Fruit fly (Drosophila melanogaster) whole organism, embryonic: ENCODE results near the gene Tlk.

ENCODE experiments used
- Antp ChIP-seq: fragments of 200-800 bp; sonication (Bioruptor generic); optimal IDR thresholded peaks from 3 replicates; lab custom pipeline; 2016; ENCODE audit warnings: missing biosample characterization, missing genetic modification characterization
- BEAF-32 ChIP-seq: fragments of 200-800 bp; sonication (Bioruptor generic); optimal IDR thresholded peaks from 3 replicates; lab custom pipeline; 2017; ENCODE audit warnings: missing biosample characterization, missing genetic modification characterization, mild to moderate bottlenecking, moderate library complexity, missing genetic modification reagents
- CG10366 ChIP-seq: fragments of 200-800 bp; sonication (Bioruptor generic); IDR thresholded peaks from 2 replicates; pipeline ENCODE4 v1.3.6; 2022; ENCODE audit warnings: missing biosample characterization, missing genetic modification characterization
- CG10979 ChIP-seq: fragments of 200-800 bp; sonication (Bioruptor generic); optimal IDR thresholded peaks from 2 replicates; lab custom pipeline; 2018; ENCODE audit warnings: missing biosample characterization, mild to moderate bottlenecking, missing genetic modification characterization, moderate library complexity
- CG11093 ChIP-seq: fragments of 200-800 bp; sonication (Bioruptor generic); IDR thresholded peaks from 3 replicates; pipeline ENCODE4 v1.3.6; 2022; ENCODE audit warnings: missing biosample characterization, missing genetic modification characterization
- CG12299 ChIP-seq: fragments of 200-800 bp; sonication (Bioruptor generic); optimal IDR thresholded peaks from 2 replicates; lab custom pipeline; 2018; ENCODE audit warnings: missing biosample characterization, mild to moderate bottlenecking, missing genetic modification characterization
- CG12942 ChIP-seq: fragments of 200-800 bp; sonication (Bioruptor generic); optimal IDR thresholded peaks from 3 replicates; lab custom pipeline; 2016; ENCODE audit warnings: missing biosample characterization, missing genetic modification characterization
- CG14965 ChIP-seq: fragments of 200-800 bp; sonication (Bioruptor generic); optimal IDR thresholded peaks from 2 replicates; lab custom pipeline; 2016; ENCODE audit warnings: missing biosample characterization, missing genetic modification characterization, borderline replicate concordance
- CG15479 ChIP-seq: fragments of 200-800 bp; sonication (Bioruptor generic); optimal IDR thresholded peaks from 3 replicates; lab custom pipeline; 2019; ENCODE audit warnings: missing biosample characterization, mild to moderate bottlenecking, missing genetic modification characterization, moderate library complexity
- CG15696 ChIP-seq: fragments of 200-800 bp; sonication (Bioruptor generic); optimal IDR thresholded peaks from 2 replicates; lab custom pipeline; 2019; ENCODE audit warnings: missing biosample characterization, mild to moderate bottlenecking, missing genetic modification characterization, moderate library complexity
- CG16863 ChIP-seq: fragments of 200-800 bp; sonication (Bioruptor generic); optimal IDR thresholded peaks from 3 replicates; lab custom pipeline; 2016; ENCODE audit warnings: missing biosample characterization, missing genetic modification characterization
- CG17612 ChIP-seq: fragments of 200-800 bp; sonication (Bioruptor generic); IDR thresholded peaks from 2 replicates; pipeline ENCODE4 v1.3.6; 2022; ENCODE audit warnings: missing biosample characterization, missing genetic modification characterization
- CG18011 ChIP-seq: fragments of 200-800 bp; sonication (Bioruptor generic); optimal IDR thresholded peaks from 2 replicates; lab custom pipeline; 2017; ENCODE audit warnings: missing biosample characterization, missing genetic modification characterization, mild to moderate bottlenecking, moderate library complexity, missing genotype
- CG3163 ChIP-seq: fragments of 200-800 bp; sonication (Bioruptor generic); optimal IDR thresholded peaks from 3 replicates; lab custom pipeline; 2016; ENCODE audit warnings: missing biosample characterization, missing genetic modification characterization
- CG3281 ChIP-seq: fragments of 200-800 bp; sonication (Bioruptor generic); optimal IDR thresholded peaks from 3 replicates; lab custom pipeline; 2017; ENCODE audit warnings: missing biosample characterization, mild to moderate bottlenecking, missing genetic modification characterization
- CG7357 ChIP-seq: fragments of 200-800 bp; sonication (Bioruptor generic); IDR thresholded peaks from 3 replicates; pipeline ENCODE4 v1.3.6; 2022; ENCODE audit warnings: missing biosample characterization, missing genetic modification characterization
- CG8359 ChIP-seq: fragments of 200-800 bp; sonication (Bioruptor generic); optimal IDR thresholded peaks from 2 replicates; lab custom pipeline; 2017; ENCODE audit warnings: missing biosample characterization, mild to moderate bottlenecking, missing genetic modification characterization, borderline replicate concordance
- CG9215 ChIP-seq: fragments of 200-800 bp; sonication (Bioruptor generic); IDR thresholded peaks from 2 replicates; pipeline ENCODE4 v1.3.6; 2022; ENCODE audit warnings: missing biosample characterization, missing genetic modification characterization
- Dip3 ChIP-seq: fragments of 200-800 bp; sonication (Bioruptor generic); optimal IDR thresholded peaks from 3 replicates; lab custom pipeline; 2016; ENCODE audit warnings: missing biosample characterization, missing genetic modification characterization
- Doc3 ChIP-seq: fragments of 200-800 bp; sonication (Bioruptor generic); IDR thresholded peaks from 3 replicates; pipeline ENCODE4 v1.3.6; 2022; ENCODE audit warnings: missing biosample characterization, missing genetic modification characterization; ENCODE audit not compliant: partially characterized antibody
- E2f2 ChIP-seq: fragments of 200-800 bp; sonication (Bioruptor generic); IDR thresholded peaks from 2 replicates; pipeline ENCODE4 v1.3.6; 2022; ENCODE audit warnings: missing biosample characterization, missing genetic modification characterization
- ERR ChIP-seq: fragments of 200-800 bp; sonication (Bioruptor generic); optimal IDR thresholded peaks from 2 replicates; lab custom pipeline; 2016; ENCODE audit warnings: missing biosample characterization, missing genetic modification characterization
- Eip74EF ChIP-seq, 2 experiments: fragments of 200-800 bp in 1 of 2; fragments of >200 bp in 1 of 2; sonication (Bioruptor generic) in 1 of 2; optimal IDR thresholded peaks; 2 replicates each; lab custom pipeline; 2017 to 2019; ENCODE audit warnings: missing biosample characterization in 2 of 2, missing genetic modification characterization in 2 of 2, mild to moderate bottlenecking in 1 of 2, moderate library complexity in 1 of 2
- Fer2 ChIP-seq: fragments of 200-800 bp; sonication (Bioruptor generic); optimal IDR thresholded peaks from 2 replicates; lab custom pipeline; 2018; ENCODE audit warnings: missing biosample characterization, mild to moderate bottlenecking, missing genetic modification characterization, moderate library complexity
- H2.0 ChIP-seq: fragments of 200-800 bp; sonication (Bioruptor generic); IDR thresholded peaks from 2 replicates; pipeline ENCODE4 v1.3.6; 2022; ENCODE audit warnings: missing biosample characterization, missing genetic modification characterization
- Jarid2 ChIP-seq: fragments of 200-800 bp; sonication (Bioruptor generic); optimal IDR thresholded peaks from 3 replicates; lab custom pipeline; 2017; ENCODE audit warnings: mild to moderate bottlenecking, missing biosample characterization, missing genetic modification reagents, missing genetic modification characterization
- Lim3 ChIP-seq: fragments of 200-800 bp; sonication (Bioruptor generic); IDR thresholded peaks from 2 replicates; pipeline ENCODE4 v1.3.6; 2022; ENCODE audit warnings: missing biosample characterization, missing genetic modification characterization
- Mad ChIP-seq: fragments of 200-800 bp; sonication (Bioruptor generic); optimal IDR thresholded peaks from 2 replicates; lab custom pipeline; 2016; ENCODE audit warnings: missing biosample characterization, missing genetic modification characterization
- Oaz ChIP-seq: fragments of 200-800 bp; sonication (Bioruptor generic); IDR thresholded peaks from 2 replicates; pipeline ENCODE4 v1.3.6; 2022; ENCODE audit warnings: missing biosample characterization, missing genetic modification characterization
- PHDP ChIP-seq: fragments of 200-800 bp; sonication (Bioruptor generic); optimal IDR thresholded peaks from 3 replicates; lab custom pipeline; 2018; ENCODE audit warnings: missing biosample characterization, mild to moderate bottlenecking, missing genetic modification characterization, moderate library complexity
- Usf ChIP-seq: fragments of 200-800 bp; sonication (Bioruptor generic); optimal IDR thresholded peaks from 2 replicates; lab custom pipeline; 2017; ENCODE audit warnings: missing genotype, missing biosample characterization, missing genetic modification characterization
- Vsx1 ChIP-seq: fragments of 200-800 bp; sonication (Bioruptor generic); optimal IDR thresholded peaks from 2 replicates; lab custom pipeline; 2017; ENCODE audit warnings: missing biosample characterization, mild to moderate bottlenecking, missing genetic modification characterization, missing genetic modification reagents
- ab ChIP-seq: fragments of 200-800 bp; sonication (Bioruptor generic); optimal IDR thresholded peaks from 2 replicates; lab custom pipeline; 2016; ENCODE audit warnings: missing biosample characterization, missing genetic modification characterization
- ash1 ChIP-seq: fragments of 200-800 bp; sonication (Bioruptor generic); optimal IDR thresholded peaks from 2 replicates; lab custom pipeline; 2018; ENCODE audit warnings: missing biosample characterization, mild to moderate bottlenecking, missing genetic modification characterization
- chm ChIP-seq: fragments of 200-800 bp; sonication (Bioruptor generic); IDR thresholded peaks from 2 replicates; pipeline ENCODE4 v1.3.6; 2022; ENCODE audit warnings: missing biosample characterization, missing genetic modification characterization
- dm ChIP-seq: fragments of 200-800 bp; sonication (Bioruptor generic); optimal IDR thresholded peaks from 3 replicates; lab custom pipeline; 2016; ENCODE audit warnings: missing biosample characterization, missing genetic modification characterization
- dysf ChIP-seq: fragments of 200-800 bp; sonication (Bioruptor generic); IDR thresholded peaks from 3 replicates; pipeline ENCODE4 v1.3.6; 2022; ENCODE audit warnings: missing biosample characterization, missing genetic modification characterization
- ewg ChIP-seq: fragments of 200-800 bp; sonication (Bioruptor generic); optimal IDR thresholded peaks from 3 replicates; lab custom pipeline; 2017; ENCODE audit warnings: mild to moderate bottlenecking, missing biosample characterization, missing genetic modification reagents, missing genetic modification characterization
- exex ChIP-seq: fragments of 200-800 bp; sonication (Bioruptor generic); optimal IDR thresholded peaks from 4 replicates; lab custom pipeline; 2018; ENCODE audit warnings: missing biosample characterization, mild to moderate bottlenecking, missing genetic modification characterization, moderate library complexity
- fd64A ChIP-seq: fragments of 200-800 bp; sonication (Bioruptor generic); optimal IDR thresholded peaks from 3 replicates; lab custom pipeline; 2018; ENCODE audit warnings: missing biosample characterization, mild to moderate bottlenecking, missing genetic modification characterization
- grau ChIP-seq: fragments of 200-800 bp; optimal IDR thresholded peaks from 3 replicates; lab custom pipeline; 2019; ENCODE audit warnings: missing biosample characterization, mild to moderate bottlenecking, missing genetic modification characterization, moderate library complexity
- gsb ChIP-seq: fragments of 200-800 bp; sonication (Bioruptor generic); IDR thresholded peaks from 2 replicates; pipeline ENCODE4 v1.3.6; 2022; ENCODE audit warnings: missing biosample characterization, missing genetic modification characterization
- jumu ChIP-seq: fragments of 200-800 bp; sonication (Bioruptor generic); optimal IDR thresholded peaks from 3 replicates; lab custom pipeline; 2016; ENCODE audit warnings: missing biosample characterization, missing genetic modification characterization
- knrl ChIP-seq: fragments of 200-800 bp; sonication (Bioruptor generic); IDR thresholded peaks from 3 replicates; pipeline ENCODE4 v1.3.6; 2022; ENCODE audit warnings: missing biosample characterization, missing genetic modification characterization; ENCODE audit not compliant: partially characterized antibody
- peb ChIP-seq: fragments of 200-800 bp; sonication (Bioruptor generic); IDR thresholded peaks from 2 replicates; pipeline ENCODE4 v1.3.6; 2022; ENCODE audit warnings: missing biosample characterization, missing genetic modification characterization
- schlank ChIP-seq: fragments of 200-800 bp; sonication (Bioruptor generic); optimal IDR thresholded peaks from 2 replicates; lab custom pipeline; 2018; ENCODE audit warnings: missing biosample characterization, mild to moderate bottlenecking, missing genetic modification characterization
- sima ChIP-seq: fragments of 200-800 bp; sonication (Bioruptor generic); optimal IDR thresholded peaks from 2 replicates; lab custom pipeline; 2016; ENCODE audit warnings: missing biosample characterization, missing genetic modification characterization
- sisA ChIP-seq: fragments of 200-800 bp; sonication (Bioruptor generic); IDR thresholded peaks from 2 replicates; pipeline ENCODE4 v1.3.6; 2022; ENCODE audit warnings: missing biosample characterization, missing genetic modification characterization
- trh ChIP-seq: fragments of 200-800 bp; sonication (Bioruptor generic); optimal IDR thresholded peaks from 2 replicates; lab custom pipeline; 2016; ENCODE audit warnings: missing biosample characterization, missing genetic modification characterization
- twi ChIP-seq: fragments of 200-800 bp; optimal IDR thresholded peaks from 2 replicates; lab custom pipeline; 2019; ENCODE audit warnings: missing biosample characterization, mild to moderate bottlenecking, missing genetic modification characterization, moderate library complexity
- wdn ChIP-seq: fragments of 200-800 bp; sonication (Bioruptor generic); IDR thresholded peaks from 2 replicates; pipeline ENCODE4 v1.3.6; 2022; ENCODE audit warnings: missing biosample characterization, missing genetic modification characterization

Gene Tlk

dm6 chrX:3704204-3704660 lies 15.6 kb upstream of the Tlk start (continued):
- TF ChIP-seq knrl (GFP tag; lab: Robert Waterston, UW) (no peak; the same call in 2 of the 3 replicates), BEAF-32 (GFP tag; lab: Kevin White, UChicago) (peak; percentile 77), ab (GFP tag; lab: Kevin White, UChicago) (no peak), Doc3 (peak; percentile 85), CG3281 (GFP tag; lab: Kevin White, UChicago) (no peak), CG10366 (GFP tag; lab: Robert Waterston, UW) (no peak), chm (GFP tag; lab: Robert Waterston, UW) (no peak), CG17612 (GFP tag; lab: Robert Waterston, UW) (no peak), CG9215 (no peak), ERR (GFP tag; lab: Kevin White, UChicago) (no peak), CG10979 (tag; lab: Kevin White, UChicago) (peak; percentile 16), H2.0 (no peak), peb (GFP tag; lab: Robert Waterston, UW) (no peak), Fer2 (tag; lab: Kevin White, UChicago) (no peak), sisA (GFP tag; lab: Robert Waterston, UW) (no peak), Antp (GFP tag; lab: Kevin White, UChicago) (no peak), CG7357 (GFP tag; lab: Robert Waterston, UW) (no peak), ewg (GFP tag; lab: Kevin White, UChicago) (no peak), CG12299 (tag; lab: Kevin White, UChicago) (no peak), trh (GFP tag; lab: Kevin White, UChicago) (peak; percentile 5), jumu (GFP tag; lab: Kevin White, UChicago) (no peak), Eip74EF (GFP tag; optimal IDR thresholded peaks at IDR 0.05; lab: Kevin White, UChicago) (peak in 1 of 2 experiments; percentile 40), sima (no peak), ash1 (GFP tag; lab: Kevin White, UChicago) (no peak), wdn (GFP tag; lab: Robert Waterston, UW) (no peak), dysf (GFP tag; lab: Robert Waterston, UW) (no peak), Lim3 (GFP tag; lab: Robert Waterston, UW) (no peak), Mad (GFP tag; lab: Kevin White, UChicago) (no peak), fd64A (no peak), CG14965 (GFP tag; lab: Kevin White, UChicago) (no peak), CG12942 (GFP tag; lab: Kevin White, UChicago) (no peak), twi (no peak), CG8359 (GFP tag; lab: Kevin White, UChicago) (no peak), Dip3 (GFP tag; lab: Kevin White, UChicago) (no peak), Oaz (no peak), CG3163 (GFP tag; lab: Kevin White, UChicago) (no peak), grau (no peak), PHDP (tag; lab: Kevin White, UChicago) (no peak), Usf (no peak), E2f2 (GFP tag; lab: Robert Waterston, UW) (peak; percentile 30; the same call in 1 of the 2 replicates), CG16863 (GFP tag; lab: Kevin White, UChicago) (no peak), CG15696 (peak; percentile 16), CG15479 (GFP tag; lab: Kevin White, UChicago) (peak; percentile 55), exex (no peak), Vsx1 (GFP tag; lab: Kevin White, UChicago) (no peak), gsb (GFP tag; lab: Robert Waterston, UW) (no peak), Jarid2 (no peak), CG11093 (GFP tag; lab: Robert Waterston, UW) (no peak), schlank (tag; lab: Kevin White, UChicago) (no peak), dm (GFP tag; lab: Kevin White, UChicago) (no peak), CG18011 (GFP tag; lab: Kevin White, UChicago) (no peak)
